Worm (Caenorhabditis elegans) whole organism, early embryonic: ENCODE measurements around the gene B0252.3.

ENCODE experiments used
- ama-1 ChIP-seq: fragments of 150-350 bp; optimal IDR thresholded peaks from 2 replicates; lab custom pipeline; 2014
- ets-7 ChIP-seq: sonication (generic microtip); optimal IDR thresholded peaks from 2 replicates; lab custom pipeline; 2016; ENCODE audit warnings: missing genotype, missing genetic modification characterization, missing compliant biosample characterization

ce11 chrII:6884568-6884967 lies 23.0 kb downstream of the B0252.3 start:
- TF ChIP-seq ets-7 (tag; lab: Kevin White, UChicago) (no peak), ama-1 (lab: Kevin White, UChicago) (no peak)
